Worm (Caenorhabditis elegans) whole organism, L4 larva: ENCODE results near the gene F43G6.7.

Experiments used
- Y105C5A.15 ChIP-seq: fragments of 200-800 bp; sonication (Bioruptor generic); IDR thresholded peaks from 2 replicates; pipeline ENCODE4 v1.3.6; 2022; ENCODE audit warnings: missing genetic modification characterization, missing compliant biosample characterization
- ZK546.5 ChIP-seq, 2 experiments: sonication (generic microtip); optimal IDR thresholded peaks; 2 replicates each; lab custom pipeline; 2017; ENCODE audit warnings: missing biosample characterization in 2 of 2, missing genetic modification characterization in 2 of 2
- aha-1 ChIP-seq: fragments of 150-350 bp; peaks from one replicate; lab custom pipeline; 2014; ENCODE audit warnings: missing biosample characterization, missing genetic modification characterization
- aly-2 ChIP-seq: sonication (generic microtip); optimal IDR thresholded peaks from 2 replicates; lab custom pipeline; 2018; ENCODE audit warnings: missing biosample characterization, missing genetic modification characterization
- ceh-20 ChIP-seq: fragments of 200-800 bp; sonication (Bioruptor generic); IDR thresholded peaks from 2 replicates; pipeline ENCODE4 v1.3.6; 2022; ENCODE audit warnings: missing genetic modification reagents, missing genetic modification characterization, missing compliant biosample characterization
- ceh-32 ChIP-seq: sonication (generic microtip); optimal IDR thresholded peaks from 2 replicates; lab custom pipeline; 2016; ENCODE audit warnings: mild to moderate bottlenecking, missing genetic modification characterization, missing compliant biosample characterization; ENCODE audit not compliant: poor library complexity
- ceh-44 ChIP-seq: fragments of 200-800 bp; sonication (Bioruptor generic); IDR thresholded peaks from 2 replicates; pipeline ENCODE4 v1.3.6; 2022; ENCODE audit warnings: missing genetic modification reagents, missing genetic modification characterization, missing compliant biosample characterization
- ceh-62 ChIP-seq: sonication (generic microtip); optimal IDR thresholded peaks from 2 replicates; lab custom pipeline; 2017; ENCODE audit warnings: missing biosample characterization, missing genetic modification characterization
- daf-16 ChIP-seq, 3 experiments: sonication (generic microtip); optimal IDR thresholded peaks; 2 replicates each; lab custom pipeline; 2016 to 2017; ENCODE audit warnings: missing genetic modification characterization in 3 of 3, missing genetic modification reagents in 3 of 3, mild to moderate bottlenecking in 2 of 3, missing compliant biosample characterization in 2 of 3, missing biosample characterization in 1 of 3, moderate library complexity in 1 of 3
- daf-19 ChIP-seq: fragments of 200-800 bp; sonication (Bioruptor generic); conservative IDR thresholded peaks from 2 replicates; pipeline ENCODE4 v1.3.6; 2022; ENCODE audit warnings: missing genetic modification characterization, missing compliant biosample characterization
- dmd-6 ChIP-seq: fragments of 200-800 bp; sonication (Bioruptor generic); IDR thresholded peaks from 2 replicates; pipeline ENCODE4 v1.3.6; 2022; ENCODE audit warnings: missing genetic modification reagents, missing genetic modification characterization, missing compliant biosample characterization
- dpl-1 ChIP-seq: fragments of 150-350 bp; optimal IDR thresholded peaks from 2 replicates; lab custom pipeline; 2014; ENCODE audit warnings: missing biosample characterization, missing genetic modification reagents, missing genetic modification characterization
- duxl-1 ChIP-seq: sonication (generic microtip); optimal IDR thresholded peaks from 2 replicates; lab custom pipeline; 2016; ENCODE audit warnings: mild to moderate bottlenecking, missing genetic modification characterization, moderate library complexity, missing compliant biosample characterization; ENCODE audit not compliant: poor library complexity
- fkh-10 ChIP-seq: fragments of 150-350 bp; optimal IDR thresholded peaks from 2 replicates; lab custom pipeline; 2014; ENCODE audit warnings: missing biosample characterization, missing genetic modification reagents, missing genetic modification characterization
- fos-1 ChIP-seq: fragments of 150-350 bp; optimal IDR thresholded peaks from 2 replicates; lab custom pipeline; 2014; ENCODE audit warnings: missing biosample characterization, missing genetic modification characterization
- hlh-11 ChIP-seq: fragments of 200-800 bp; sonication (Bioruptor generic); optimal IDR thresholded peaks from 2 replicates; lab custom pipeline; 2018; ENCODE audit warnings: mild to moderate bottlenecking, missing genetic modification characterization, missing compliant biosample characterization
- hlh-30 ChIP-seq: sonication (generic microtip); optimal IDR thresholded peaks from 2 replicates; lab custom pipeline; 2017; ENCODE audit warnings: antibody characterized with exemption, mild to moderate bottlenecking, missing genetic modification characterization, missing compliant biosample characterization; ENCODE audit not compliant: insufficient read depth
- jun-1 ChIP-seq: fragments of 150-350 bp; optimal IDR thresholded peaks from 2 replicates; lab custom pipeline; 2014; ENCODE audit warnings: missing biosample characterization, missing genetic modification reagents, missing genetic modification characterization
- lin-13 ChIP-seq: fragments of 150-350 bp; optimal IDR thresholded peaks from 2 replicates; lab custom pipeline; 2014; ENCODE audit warnings: missing biosample characterization, missing genetic modification reagents, missing genetic modification characterization
- lin-29 ChIP-seq: fragments of 200-800 bp; sonication (Bioruptor generic); IDR thresholded peaks from 2 replicates; pipeline ENCODE4 v1.3.6; 2022; ENCODE audit warnings: missing genetic modification reagents, missing genetic modification characterization, missing compliant biosample characterization
- lin-38 ChIP-seq: fragments of 200-800 bp; sonication (Bioruptor generic); IDR thresholded peaks from 2 replicates; pipeline ENCODE4 v1.3.6; 2022; ENCODE audit warnings: missing genetic modification reagents, missing genetic modification characterization, missing compliant biosample characterization
- lir-3 ChIP-seq: sonication (generic microtip); optimal IDR thresholded peaks from 2 replicates; lab custom pipeline; 2016; ENCODE audit warnings: mild to moderate bottlenecking, missing genetic modification characterization, missing compliant biosample characterization
- lsy-2 ChIP-seq, 2 experiments: fragments of 150-350 bp in 1 of 2; sonication (generic microtip) in 1 of 2; optimal IDR thresholded peaks; 2 replicates each; lab custom pipeline; 2014 to 2017; ENCODE audit warnings: missing biosample characterization in 2 of 2, missing genetic modification characterization in 2 of 2
- madf-9 ChIP-seq: fragments of 200-800 bp; sonication (Bioruptor generic); conservative IDR thresholded peaks from 2 replicates; pipeline ENCODE4 v1.3.6; 2022; ENCODE audit warnings: missing genetic modification reagents, missing genetic modification characterization, missing compliant biosample characterization
- mdl-1 ChIP-seq, 2 experiments: fragments of 150-350 bp in 1 of 2; sonication (generic microtip) in 1 of 2; optimal IDR thresholded peaks; 2 replicates each; lab custom pipeline; 2014 to 2017; ENCODE audit warnings: missing biosample characterization in 2 of 2, missing genetic modification characterization in 2 of 2
- mdt-29 ChIP-seq: fragments of 200-800 bp; sonication (Bioruptor generic); IDR thresholded peaks from 2 replicates; pipeline ENCODE4 v1.3.6; 2022; ENCODE audit warnings: missing genetic modification reagents, missing genetic modification characterization, missing compliant biosample characterization
- mep-1 ChIP-seq: fragments of 150-350 bp; sonication (generic microtip); optimal IDR thresholded peaks from 3 replicates; lab custom pipeline; 2014; ENCODE audit warnings: missing biosample characterization, missing genetic modification characterization
- mes-2 ChIP-seq: sonication (generic microtip); optimal IDR thresholded peaks from 2 replicates; lab custom pipeline; 2016; ENCODE audit warnings: missing genotype, mild to moderate bottlenecking, missing genetic modification characterization, missing compliant biosample characterization; ENCODE audit not compliant: poor library complexity, severe bottlenecking
- nhr-111 ChIP-seq: fragments of 200-800 bp; sonication (Bioruptor generic); optimal IDR thresholded peaks from 2 replicates; lab custom pipeline; 2018; ENCODE audit warnings: mild to moderate bottlenecking, missing genetic modification characterization, missing compliant biosample characterization
- nhr-25 ChIP-seq: sonication (generic microtip); optimal IDR thresholded peaks from 2 replicates; lab custom pipeline; 2017; ENCODE audit warnings: missing genetic modification characterization, mild to moderate bottlenecking, missing compliant biosample characterization, antibody characterized with exemption, moderate library complexity, borderline replicate concordance; ENCODE audit not compliant: insufficient read depth
- nhr-28 ChIP-seq: fragments of 150-350 bp; optimal IDR thresholded peaks from 2 replicates; lab custom pipeline; 2014; ENCODE audit warnings: missing biosample characterization, missing genetic modification characterization
- nhr-48 ChIP-seq: sonication (generic microtip); optimal IDR thresholded peaks from 2 replicates; lab custom pipeline; 2016; ENCODE audit warnings: mild to moderate bottlenecking, missing genetic modification characterization, missing compliant biosample characterization
- set-16 ChIP-seq: fragments of 200-800 bp; sonication (Bioruptor generic); IDR thresholded peaks from 2 replicates; pipeline ENCODE4 v1.3.6; 2022; ENCODE audit warnings: missing genetic modification reagents, missing genetic modification characterization, missing compliant biosample characterization
- snpc-1.2 ChIP-seq: fragments of 200-800 bp; sonication (Bioruptor generic); IDR thresholded peaks from 2 replicates; pipeline ENCODE4 v1.3.6; 2022; ENCODE audit warnings: missing genetic modification reagents, missing genetic modification characterization, missing compliant biosample characterization
- tag-97 ChIP-seq: fragments of 200-800 bp; sonication (Bioruptor generic); IDR thresholded peaks from 2 replicates; pipeline ENCODE4 v1.3.6; 2022; ENCODE audit warnings: missing genetic modification characterization, missing compliant biosample characterization
- tra-1 ChIP-seq: fragments of 200-800 bp; sonication (Bioruptor generic); IDR thresholded peaks from 2 replicates; pipeline ENCODE4 v1.3.6; 2022; ENCODE audit warnings: missing genetic modification reagents, missing genetic modification characterization, missing compliant biosample characterization
- vab-7 ChIP-seq: fragments of 200-800 bp; sonication (Bioruptor generic); IDR thresholded peaks from 2 replicates; pipeline ENCODE4 v1.3.6; 2022; ENCODE audit warnings: missing genetic modification reagents, missing genetic modification characterization, missing compliant biosample characterization
- zip-2 ChIP-seq: fragments of 150-350 bp; optimal IDR thresholded peaks from 2 replicates; lab custom pipeline; 2014; ENCODE audit warnings: missing biosample characterization, missing genetic modification characterization

The F43G6.7 gene

ce11 chrII:11836554-11837218 is 26.1 kb downstream of the F43G6.7 start (continued):
- TF ChIP-seq daf-19 (no peak), tag-97 (GFP tag; lab: Robert Waterston, UW) (no peak), set-16 (GFP tag; lab: Robert Waterston, UW) (no peak), ceh-44 (no peak), mes-2 (tag; lab: Kevin White, UChicago) (no peak), tra-1 (peak; percentile 54; the same call in 1 of the 2 replicates), ceh-20 (GFP tag; lab: Robert Waterston, UW) (no peak), mep-1 (tag; lab: Kevin White, UChicago) (peak; percentile 23)

- TF ChIP-seq dpl-1 (GFP tag; lab: Kevin White, UChicago) (no peak), hlh-30 (tag; lab: Kevin White, UChicago) (peak; percentile 18), fkh-10 (no peak), madf-9 (GFP tag; lab: Robert Waterston, UW) (no peak), tra-1 (peak; percentile 75; the same call in 1 of the 2 replicates), lin-29 (GFP tag; lab: Robert Waterston, UW) (no peak), lin-13 (GFP tag; lab: Kevin White, UChicago) (no peak), fos-1 (tag; lab: Kevin White, UChicago) (no peak), duxl-1 (no peak), zip-2 (tag; lab: Kevin White, UChicago) (no peak), jun-1 (tag; lab: Kevin White, UChicago) (no peak), nhr-28 (peak; percentile 21), ceh-62 (tag; lab: Kevin White, UChicago) (no peak), aly-2 (tag; lab: Kevin White, UChicago) (no peak), nhr-111 (no peak), daf-16 (GFP tag; optimal IDR thresholded peaks at IDR 0.05; lab: Kevin White, UChicago) (no peak), daf-16 (tag; optimal IDR thresholded peaks at IDR 0.05; lab: Kevin White, UChicago) (no peak), nhr-48 (tag; lab: Kevin White, UChicago) (peak; percentile 68), ceh-32 (tag; lab: Kevin White, UChicago) (no peak), vab-7 (no peak), lsy-2 (tag; optimal IDR thresholded peaks at IDR 0.05; lab: Kevin White, UChicago) (peak in 1 of 2 experiments; percentile 33), snpc-1.2 (GFP tag; lab: Robert Waterston, UW) (no peak), hlh-11 (tag; lab: Kevin White, UChicago) (peak; percentile 65), nhr-25 (peak; percentile 45), mep-1 (tag; lab: Kevin White, UChicago) (peak; percentile 33), mdl-1 (tag; optimal IDR thresholded peaks at IDR 0.05; lab: Kevin White, UChicago) (peak; percentile 56 to 66), lir-3 (tag; lab: Kevin White, UChicago) (no peak), Y105C5A.15 (GFP tag; lab: Robert Waterston, UW) (no peak), aha-1 (no peak), mdt-29 (no peak), ZK546.5 (tag; optimal IDR thresholded peaks at IDR 0.05; lab: Kevin White, UChicago) (no peak), dmd-6 (GFP tag; lab: Robert Waterston, UW) (peak; percentile 39), lin-38 (GFP tag; lab: Robert Waterston, UW) (no peak)
Observed at ce11 chrII:11838353-11838752, 27.8 kb downstream of the F43G6.7 start.
